Fruit fly (Drosophila melanogaster) Kc167 (cell line): ENCODE data around the gene Cbl.

ENCODE experiments used
- Myc ChIP-seq: fragments of >200 bp; optimal IDR thresholded peaks from 2 replicates; lab custom pipeline; 2017; ENCODE audit warnings: missing external identifiers
- Sin3A ChIP-seq: fragments of >200 bp; optimal IDR thresholded peaks from 2 replicates; lab custom pipeline; 2018; ENCODE audit warnings: missing external identifiers
- h ChIP-seq: fragments of >200 bp; optimal IDR thresholded peaks from 3 replicates; lab custom pipeline; 2018; ENCODE audit warnings: missing external identifiers
- insv ChIP-seq: fragments of >200 bp; optimal IDR thresholded peaks from 3 replicates; lab custom pipeline; 2018; ENCODE audit warnings: missing external identifiers
- psq ChIP-seq: fragments of >200 bp; optimal IDR thresholded peaks from 2 replicates; lab custom pipeline; 2017; ENCODE audit warnings: missing external identifiers
- ttk ChIP-seq: sonication (Bioruptor generic); optimal IDR thresholded peaks from 2 replicates; lab custom pipeline; 2017; ENCODE audit warnings: missing external identifiers

Gene Cbl

dm6 chr3L:8411439-8411897 is 13.3 kb upstream of the Cbl start, which contains the start of gene Exo70:
Gene Exo70, plus strand, starts transcription at chr3L:8411851.
- TF ChIP-seq ttk (lab: Kevin White, UChicago) (no peak), Myc (lab: Kevin White, UChicago) (no peak), h (lab: Kevin White, UChicago) (no peak), insv (lab: Kevin White, UChicago) (no peak), Sin3A (no peak)

- TF ChIP-seq ttk (lab: Kevin White, UChicago) (no peak), Myc (lab: Kevin White, UChicago) (no peak), insv (lab: Kevin White, UChicago) (no peak), psq (lab: Kevin White, UChicago) (no peak), Sin3A (no peak), h (lab: Kevin White, UChicago) (no peak)
Observed at dm6 chr3L:8412725-8413124, 12.0 kb upstream of the Cbl start, which contains the start of the genes Oseg1 and mtrm. Gene Oseg1, minus strand, starts transcription at chr3L:8412825. Gene mtrm, plus strand, starts transcription at chr3L:8413012.

dm6 chr3L:8418984-8419383 is 5.8 kb upstream of the Cbl start:
- TF ChIP-seq psq (lab: Kevin White, UChicago) (no peak), insv (lab: Kevin White, UChicago) (no peak), Sin3A (no peak)

- TF ChIP-seq h (lab: Kevin White, UChicago) (no peak), psq (lab: Kevin White, UChicago) (no peak)
Observed at dm6 chr3L:8419622-8420176, 5.1 kb upstream of the Cbl start.

DNA sequence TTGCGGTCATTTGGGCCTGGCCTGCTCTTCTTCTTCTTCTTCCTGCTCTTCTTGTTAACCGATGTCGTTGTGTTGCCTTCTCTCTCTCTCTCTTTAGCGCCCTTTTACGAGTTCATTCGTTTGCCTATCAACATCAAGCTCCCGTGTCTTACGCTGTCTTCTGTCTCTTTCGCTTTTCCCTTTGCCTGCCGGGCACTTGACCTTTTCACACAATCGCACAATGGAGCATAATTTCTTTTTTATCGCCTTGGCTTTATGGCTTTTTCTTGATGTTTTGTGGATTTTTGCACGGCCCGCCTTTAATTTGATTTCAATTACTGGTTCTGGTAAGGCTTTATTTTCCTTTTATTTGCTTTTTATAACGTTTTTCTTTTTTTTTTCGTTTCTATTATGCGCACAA is 3.4 kb upstream of the Cbl start:
- TF ChIP-seq ttk (lab: Kevin White, UChicago) (no peak), h (lab: Kevin White, UChicago) (no peak), Myc (lab: Kevin White, UChicago) (no peak), psq (lab: Kevin White, UChicago) (no peak), Sin3A (no peak), insv (lab: Kevin White, UChicago) (no peak)

DNA sequence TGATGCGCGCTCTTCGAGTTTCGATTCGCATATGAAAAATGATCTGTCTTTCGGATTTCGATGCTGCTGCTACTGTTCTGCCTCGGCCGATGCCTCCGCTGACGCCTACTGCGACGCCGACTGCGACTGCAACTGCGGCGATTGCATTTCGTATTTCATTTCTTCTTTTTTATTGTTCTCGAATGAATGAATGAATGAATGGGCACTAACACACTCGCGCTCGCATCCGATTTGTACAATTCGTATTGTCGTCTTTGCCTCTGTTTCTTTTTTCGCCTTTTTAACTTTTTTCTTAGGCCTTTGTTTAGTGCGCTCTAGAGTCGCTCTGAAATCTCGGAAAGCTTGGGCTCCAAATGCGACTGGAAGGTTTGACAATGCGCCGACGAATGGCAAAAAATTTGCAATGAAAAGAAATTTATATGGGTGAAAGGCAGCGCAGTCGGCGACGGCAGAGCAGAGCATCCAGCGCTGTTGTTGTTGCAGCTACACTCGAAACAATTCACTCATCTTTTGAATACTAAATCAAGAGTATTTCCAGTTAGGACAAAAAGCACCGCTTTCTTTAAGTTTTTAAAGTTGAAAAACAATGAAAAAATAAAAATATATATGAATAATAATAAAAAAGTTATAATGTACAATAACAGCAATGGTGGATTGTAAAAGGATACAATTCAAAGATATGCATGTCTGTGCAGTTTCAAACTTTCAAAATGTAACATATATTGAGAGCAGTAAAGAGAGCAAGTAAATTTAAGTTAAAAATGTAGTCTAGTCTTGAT is 2.8 kb upstream of the Cbl start, which contains the start of gene CG32354:
Gene CG32354 (minus strand): TSS at position 398 of the 779 bp plus-strand sequence.
- no peak for TF ChIP-seq Sin3A
- no peak for TF ChIP-seq Myc (lab: Kevin White, UChicago)
- no peak for TF ChIP-seq ttk (lab: Kevin White, UChicago)
- TF ChIP-seq h (lab: Kevin White, UChicago): no peak
- TF ChIP-seq psq (lab: Kevin White, UChicago): no peak
- TF ChIP-seq insv (lab: Kevin White, UChicago): no peak

dm6 chr3L:8423156-8423555 is 1.6 kb upstream of the Cbl start:
- TF ChIP-seq insv (lab: Kevin White, UChicago) (no peak), h (lab: Kevin White, UChicago) (no peak), Sin3A (no peak), Myc (lab: Kevin White, UChicago) (no peak), ttk (lab: Kevin White, UChicago) (no peak), psq (lab: Kevin White, UChicago) (no peak)

- no peak for TF ChIP-seq Myc (lab: Kevin White, UChicago)
- TF ChIP-seq insv (lab: Kevin White, UChicago): no peak
- TF ChIP-seq Sin3A: no peak
- no peak for TF ChIP-seq psq (lab: Kevin White, UChicago)
- no peak for TF ChIP-seq ttk (lab: Kevin White, UChicago)
- no peak for TF ChIP-seq h (lab: Kevin White, UChicago)
Observed at dm6 chr3L:8437583-8437982, 12.8 kb downstream of the Cbl start.

DNA sequence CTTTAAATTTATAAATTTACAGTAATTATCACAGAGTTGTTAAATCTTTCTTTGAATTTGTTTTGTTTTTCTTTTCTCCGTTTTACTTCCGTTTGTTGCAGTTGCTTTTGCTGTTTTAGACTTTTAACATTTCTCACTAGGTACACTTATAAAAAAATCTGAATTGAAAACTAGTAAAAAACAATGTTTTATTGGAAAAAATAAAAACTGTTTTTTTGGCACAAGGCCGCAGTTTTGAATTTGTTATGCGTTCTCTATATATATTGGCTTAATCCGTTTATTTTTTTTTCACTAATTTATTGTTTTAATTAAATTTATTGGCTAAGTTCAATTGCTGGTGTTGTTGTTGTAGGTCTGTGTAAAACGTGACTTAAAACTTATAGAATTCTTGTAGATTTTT is 15.3 kb downstream of the Cbl start:
- TF ChIP-seq Myc (lab: Kevin White, UChicago) (no peak), ttk (lab: Kevin White, UChicago) (no peak), psq (lab: Kevin White, UChicago) (no peak), insv (lab: Kevin White, UChicago) (no peak), h (lab: Kevin White, UChicago) (no peak), Sin3A (no peak)

dm6 chr3L:8440771-8441549 is 16.2 kb downstream of the Cbl start:
- TF ChIP-seq ttk (lab: Kevin White, UChicago) (no peak), Sin3A (no peak), psq (lab: Kevin White, UChicago) (no peak), insv (lab: Kevin White, UChicago) (no peak)

dm6 chr3L:8441745-8442575 is 17.2 kb downstream of the Cbl start, which contains the start of gene Unr:
Gene Unr, minus strand, starts transcription at chr3L:8442381.
- TF ChIP-seq Myc (lab: Kevin White, UChicago): no peak
- no peak for TF ChIP-seq Sin3A
- no peak for TF ChIP-seq psq (lab: Kevin White, UChicago)
- no peak for TF ChIP-seq h (lab: Kevin White, UChicago)
- no peak for TF ChIP-seq ttk (lab: Kevin White, UChicago)
- no peak for TF ChIP-seq insv (lab: Kevin White, UChicago)
